Fruit fly (Drosophila melanogaster) whole organism: ENCODE measurements around the gene ppk17.

Source experiments
- CG8478 ChIP-seq: fragments of >200 bp; optimal IDR thresholded peaks from 2 replicates; lab custom pipeline; 2018; ENCODE audit warnings: inconsistent platforms
- Dll ChIP-seq: fragments of >200 bp; optimal IDR thresholded peaks from 2 replicates; lab custom pipeline; 2017
- EcR ChIP-seq, 2 experiments: fragments of >200 bp; optimal IDR thresholded peaks; 2 replicates each; lab custom pipeline; 2017; ENCODE audit warnings: missing biosample characterization in 2 of 2, missing genetic modification characterization in 2 of 2, missing genetic modification reagents in 2 of 2
- pan ChIP-seq: fragments of >200 bp; optimal IDR thresholded peaks from 2 replicates; lab custom pipeline; 2017
- psq ChIP-seq: fragments of >200 bp; optimal IDR thresholded peaks from 2 replicates; lab custom pipeline; 2017
- usp ChIP-seq: fragments of >200 bp; optimal IDR thresholded peaks from 2 replicates; lab custom pipeline; 2017; ENCODE audit warnings: missing biosample characterization, missing genetic modification characterization, mixed read lengths

The ppk17 gene

DNA sequence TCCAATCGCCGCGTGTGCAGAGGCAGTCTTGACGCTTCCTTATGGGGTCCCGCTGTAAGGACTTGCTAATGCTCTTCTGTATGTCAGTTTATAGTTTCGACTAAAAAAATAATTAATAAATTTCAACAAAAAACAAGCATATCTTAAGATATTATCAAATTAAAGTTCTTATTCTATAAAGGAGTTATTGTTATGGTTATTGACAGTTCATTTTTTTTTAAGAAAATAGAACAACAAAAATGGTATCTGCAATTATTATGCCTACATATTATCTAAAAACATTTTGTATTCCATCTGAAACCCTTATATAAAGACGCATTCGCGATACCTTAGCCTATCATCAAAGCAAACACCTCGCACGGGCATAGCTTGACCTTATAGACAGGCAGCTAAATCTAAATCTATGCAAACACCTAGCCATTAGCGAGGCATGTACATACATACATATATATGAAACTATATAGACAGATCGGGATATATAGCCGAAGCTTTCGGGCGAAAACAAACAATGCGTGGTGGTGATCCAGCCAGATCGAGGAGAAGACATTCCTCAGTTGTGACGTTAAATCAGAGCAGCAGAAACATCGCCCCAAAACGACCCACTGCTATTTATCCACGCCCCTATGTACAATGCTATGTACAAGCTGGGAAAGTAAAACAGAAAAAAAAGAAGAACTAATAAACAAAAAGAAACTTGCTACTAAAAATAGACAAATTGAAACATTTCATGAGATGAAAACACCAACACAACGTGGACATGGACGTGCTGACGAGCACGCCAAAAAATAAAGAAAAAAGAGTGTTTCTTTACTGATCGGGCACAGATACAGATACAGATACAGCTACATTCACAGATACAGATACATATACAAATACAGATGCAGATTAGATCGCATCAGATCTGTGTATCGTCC is at the start of gene ppk17:
ppk17 (minus strand) TSS at position 51 of the 914 bp plus-strand sequence.
- TF ChIP-seq Dll (lab: Kevin White, UChicago), result no peak
- TF ChIP-seq psq (lab: Kevin White, UChicago), result no peak
- TF ChIP-seq CG8478 (lab: Kevin White, UChicago), result no peak
- TF ChIP-seq usp (GFP tag; lab: Kevin White, UChicago), result no peak

DNA sequence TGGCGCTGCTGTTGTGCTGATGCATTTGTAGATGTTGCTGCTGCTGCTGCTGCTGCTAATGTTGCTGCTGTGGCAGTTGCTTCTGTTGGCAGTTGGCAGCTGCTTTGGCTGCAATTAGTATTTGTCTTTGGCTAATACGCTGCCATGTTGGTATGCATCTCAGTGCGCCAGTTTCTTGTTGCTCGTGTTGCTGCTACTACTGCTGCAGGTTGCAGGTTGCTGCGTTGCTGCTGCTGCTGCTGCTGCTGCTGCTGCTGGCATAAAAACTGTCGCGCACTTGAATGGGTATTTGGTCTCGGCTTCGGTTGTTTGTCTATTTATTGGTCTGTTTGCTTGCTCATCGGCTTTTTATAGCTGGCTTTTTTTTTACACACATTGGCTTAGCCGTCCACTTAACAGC is 48.4 kb upstream of the ppk17 start:
- TF ChIP-seq psq (lab: Kevin White, UChicago) (no peak), EcR (GFP tag; optimal IDR thresholded peaks at IDR 0.05; lab: Kevin White, UChicago) (no peak), CG8478 (lab: Kevin White, UChicago) (no peak), usp (GFP tag; lab: Kevin White, UChicago) (no peak), pan (lab: Kevin White, UChicago) (no peak), Dll (lab: Kevin White, UChicago) (no peak)

DNA sequence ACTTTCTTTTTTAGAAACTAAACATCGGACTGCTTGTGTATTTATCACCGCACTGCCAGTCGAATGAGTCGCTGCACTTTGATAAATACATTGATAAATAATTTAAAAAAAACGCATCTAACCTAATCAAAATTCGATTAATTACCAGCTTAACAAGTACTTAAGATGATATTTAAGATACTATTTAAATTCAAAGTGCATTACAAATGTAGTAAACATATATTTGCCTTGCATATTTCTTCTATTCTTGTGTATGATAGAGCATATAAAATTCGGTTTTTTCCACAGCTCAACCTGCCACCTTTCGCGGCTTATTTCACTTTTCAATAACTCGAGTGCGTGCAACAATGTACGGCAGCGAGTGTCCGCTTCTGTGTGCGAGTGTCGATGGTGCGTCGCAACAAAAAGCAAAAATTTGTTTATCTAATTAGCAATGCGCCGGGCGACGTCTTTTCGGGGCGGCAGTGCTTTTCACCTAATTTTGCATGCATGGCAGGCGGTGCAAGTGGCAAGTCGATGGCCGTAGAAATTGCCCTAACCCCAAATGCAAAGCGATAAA is 44.1 kb upstream of the ppk17 start, which contains the start of gene CG13272:
CG13272 (plus strand) TSS at position 509 of the 559 bp plus-strand sequence.
- no peak for TF ChIP-seq usp (GFP tag; lab: Kevin White, UChicago)
- no peak for TF ChIP-seq psq (lab: Kevin White, UChicago)
- TF ChIP-seq pan (lab: Kevin White, UChicago), result no peak
- no peak for TF ChIP-seq Dll (lab: Kevin White, UChicago)
- TF ChIP-seq EcR (GFP tag; optimal IDR thresholded peaks at IDR 0.05; lab: Kevin White, UChicago), result no peak
- no peak for TF ChIP-seq CG8478 (lab: Kevin White, UChicago)

DNA sequence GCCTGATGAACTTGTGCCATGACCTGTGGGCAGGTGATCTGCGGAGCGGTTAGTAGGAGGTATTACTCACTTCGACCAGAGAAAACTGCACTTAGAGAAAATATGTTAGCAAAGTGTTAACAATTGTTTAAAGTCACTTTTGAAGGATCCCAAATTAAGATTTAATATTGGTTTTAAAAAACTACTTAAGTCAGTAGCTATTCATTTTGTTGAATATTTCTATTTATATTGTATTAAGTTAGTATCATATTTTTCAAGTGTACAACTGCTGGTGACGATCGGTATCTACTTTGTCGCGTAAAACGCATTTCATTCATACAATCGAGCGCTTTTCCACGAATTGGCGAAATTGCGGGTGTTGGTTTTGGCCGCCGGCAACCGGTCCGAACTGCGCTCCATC is 43.3 kb upstream of the ppk17 start:
- TF ChIP-seq CG8478 (lab: Kevin White, UChicago) (no peak), pan (lab: Kevin White, UChicago) (no peak), usp (GFP tag; lab: Kevin White, UChicago) (no peak)

DNA sequence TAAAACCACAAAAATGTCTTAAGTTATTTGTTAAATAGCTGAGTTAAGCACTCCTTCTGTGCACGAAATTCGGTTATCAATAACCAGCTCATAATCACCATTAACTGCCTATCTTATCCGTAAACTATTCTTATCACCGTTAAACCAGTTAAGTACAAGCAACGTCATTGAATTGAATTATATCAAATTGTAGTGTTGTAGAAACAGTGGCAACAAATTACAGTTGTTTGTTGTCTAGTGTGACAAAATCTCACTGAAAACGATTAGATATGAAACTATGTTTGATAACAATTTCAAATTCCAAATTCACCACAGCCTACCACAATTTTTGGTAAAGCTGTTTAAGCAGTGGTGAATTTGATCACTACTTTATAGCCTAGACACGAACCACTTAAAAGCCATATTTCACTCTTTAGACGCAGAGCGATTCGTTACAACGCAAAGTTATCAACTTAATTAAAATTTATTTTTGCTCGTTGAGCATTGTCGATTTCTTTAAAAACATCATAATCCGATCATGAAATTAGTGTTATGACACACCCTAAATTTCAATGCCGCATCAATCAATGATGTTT is 41.3 kb upstream of the ppk17 start:
- TF ChIP-seq CG8478 (lab: Kevin White, UChicago) (no peak), psq (lab: Kevin White, UChicago) (no peak), pan (lab: Kevin White, UChicago) (no peak), usp (GFP tag; lab: Kevin White, UChicago) (no peak), Dll (lab: Kevin White, UChicago) (no peak), EcR (GFP tag; optimal IDR thresholded peaks at IDR 0.05; lab: Kevin White, UChicago) (no peak)

DNA sequence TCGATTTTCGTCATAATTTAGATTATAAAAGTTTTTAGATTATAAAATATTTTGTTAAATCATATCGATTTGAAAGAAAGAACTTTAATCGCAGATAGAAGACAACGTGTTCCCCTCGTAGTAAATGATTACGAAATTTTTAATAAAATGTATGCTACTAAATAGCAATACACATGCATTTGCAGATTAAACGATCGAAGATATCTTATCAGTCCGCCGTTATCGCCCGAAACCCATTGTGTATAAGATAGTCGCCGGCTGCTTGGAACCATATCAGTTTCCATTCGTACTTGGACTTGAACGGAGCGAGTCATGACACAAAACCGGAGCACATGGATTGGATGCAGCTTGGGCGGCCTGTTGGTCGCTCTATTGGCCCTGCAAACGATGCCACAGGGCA is 39.1 kb upstream of the ppk17 start:
- TF ChIP-seq psq (lab: Kevin White, UChicago) (no peak), EcR (GFP tag; optimal IDR thresholded peaks at IDR 0.05; lab: Kevin White, UChicago) (no peak)

DNA sequence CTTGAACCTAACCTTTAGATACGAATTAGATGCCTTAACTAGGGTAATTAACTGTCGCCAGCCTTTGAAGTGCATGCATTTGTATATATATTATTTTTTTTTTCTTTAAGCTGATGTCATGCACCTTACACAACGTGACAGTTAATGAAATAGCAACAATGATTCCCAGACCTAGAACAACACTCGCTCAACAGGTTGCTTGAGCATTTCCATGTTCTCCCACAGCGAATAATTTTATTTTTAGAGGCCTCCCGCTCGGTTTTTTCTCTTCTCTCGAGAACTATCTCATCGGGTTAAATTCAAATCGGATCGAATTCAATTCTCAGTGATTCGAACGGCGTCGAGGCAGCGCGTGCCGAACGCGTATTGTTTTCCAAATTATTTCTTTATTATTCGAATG is 38.4 kb upstream of the ppk17 start, which contains the start of gene Ugt37D1:
Ugt37D1 (plus strand) TSS at position 321 of the 400 bp plus-strand sequence.
- TF ChIP-seq Dll (lab: Kevin White, UChicago) (no peak), pan (lab: Kevin White, UChicago) (no peak), CG8478 (lab: Kevin White, UChicago) (no peak), psq (lab: Kevin White, UChicago) (no peak), EcR (GFP tag; optimal IDR thresholded peaks at IDR 0.05; lab: Kevin White, UChicago) (no peak), usp (GFP tag; lab: Kevin White, UChicago) (no peak)

DNA sequence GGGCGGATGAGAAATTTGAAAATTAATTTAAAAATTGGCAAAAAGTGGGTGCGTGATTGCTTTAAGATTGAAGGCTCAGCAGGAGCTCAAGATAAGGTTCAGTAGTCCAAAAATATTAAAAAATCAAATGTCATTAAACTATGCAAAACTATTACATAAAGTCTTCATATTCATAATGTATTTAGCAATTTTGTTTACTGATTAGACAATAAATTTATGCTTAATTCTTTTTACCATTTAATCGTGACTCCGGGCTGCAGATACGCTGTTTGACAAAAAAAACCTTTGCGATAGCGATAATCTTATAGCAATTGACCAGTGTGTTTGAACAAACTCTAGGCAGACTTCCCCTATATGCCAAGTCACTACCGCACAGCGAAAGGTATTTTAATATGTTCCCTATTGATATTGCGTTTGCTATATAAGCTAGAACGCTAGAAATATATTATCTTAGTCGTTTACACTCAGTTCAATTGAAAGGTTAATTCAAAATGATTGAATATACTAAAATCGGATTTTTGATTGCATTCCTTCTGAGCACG is 35.8 kb upstream of the ppk17 start, which contains the start of gene Ugt37E1:
Ugt37E1 (plus strand) TSS at position 492 of the 542 bp plus-strand sequence.
- TF ChIP-seq Dll (lab: Kevin White, UChicago) (no peak), EcR (GFP tag; optimal IDR thresholded peaks at IDR 0.05; lab: Kevin White, UChicago) (no peak), psq (lab: Kevin White, UChicago) (no peak), usp (GFP tag; lab: Kevin White, UChicago) (no peak), CG8478 (lab: Kevin White, UChicago) (no peak), pan (lab: Kevin White, UChicago) (no peak)

DNA sequence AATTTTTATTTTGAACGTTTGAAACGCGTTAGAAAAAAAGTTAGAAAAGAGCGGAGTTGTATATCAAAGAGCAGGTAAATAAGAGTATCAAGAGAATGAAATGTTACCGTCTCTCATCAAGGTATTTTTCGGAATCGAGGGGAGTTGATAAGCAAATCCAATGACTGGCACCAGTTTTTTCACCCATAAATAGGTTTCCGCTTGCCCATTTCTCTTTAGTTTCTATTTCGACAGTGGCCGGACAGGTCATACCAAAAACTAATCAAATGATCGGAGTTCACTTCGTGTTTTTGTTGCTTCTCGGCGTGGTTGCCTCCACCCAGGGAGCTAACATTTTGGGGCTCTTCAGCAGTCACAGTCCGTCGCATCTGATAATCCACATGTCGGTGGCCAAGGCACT is 33.6 kb upstream of the ppk17 start, which contains the start of gene Ugt37C2:
Ugt37C2 (plus strand) TSS at position 242 of the 400 bp plus-strand sequence.
- TF ChIP-seq EcR (GFP tag; optimal IDR thresholded peaks at IDR 0.05; lab: Kevin White, UChicago) (no peak), usp (GFP tag; lab: Kevin White, UChicago) (no peak), pan (lab: Kevin White, UChicago) (no peak), Dll (lab: Kevin White, UChicago) (no peak), psq (lab: Kevin White, UChicago) (no peak), CG8478 (lab: Kevin White, UChicago) (no peak)

DNA sequence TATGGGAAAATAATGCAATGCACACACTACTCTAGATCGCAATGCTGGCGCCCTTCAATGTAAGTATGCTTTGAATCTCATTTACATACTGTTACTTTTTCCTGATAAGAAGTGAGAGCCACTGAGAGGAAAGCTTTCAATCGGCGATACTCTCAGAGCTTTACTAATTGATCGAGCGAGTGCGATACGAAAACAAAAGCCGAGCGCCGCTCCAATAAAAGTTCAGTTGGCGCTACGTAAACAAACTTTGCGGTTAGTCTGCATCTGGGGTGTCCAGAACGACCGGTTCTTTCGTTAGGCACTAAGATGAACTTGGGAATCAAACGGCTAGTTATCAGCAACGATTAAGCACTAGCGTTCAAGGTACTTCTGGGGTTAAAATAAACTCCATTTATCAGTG is 31.0 kb upstream of the ppk17 start, which contains the start of gene CG17928:
CG17928 (plus strand) TSS at position 224 of the 400 bp plus-strand sequence.
- no peak for TF ChIP-seq CG8478 (lab: Kevin White, UChicago)
- no peak for TF ChIP-seq EcR (GFP tag; optimal IDR thresholded peaks at IDR 0.05; lab: Kevin White, UChicago)
- TF ChIP-seq Dll (lab: Kevin White, UChicago), result no peak
- TF ChIP-seq usp (GFP tag; lab: Kevin White, UChicago), result no peak
- TF ChIP-seq pan (lab: Kevin White, UChicago), result no peak
